Fruit fly (Drosophila melanogaster): ENCODE measurements around the gene CG31415.

The CG31415 gene

DNA sequence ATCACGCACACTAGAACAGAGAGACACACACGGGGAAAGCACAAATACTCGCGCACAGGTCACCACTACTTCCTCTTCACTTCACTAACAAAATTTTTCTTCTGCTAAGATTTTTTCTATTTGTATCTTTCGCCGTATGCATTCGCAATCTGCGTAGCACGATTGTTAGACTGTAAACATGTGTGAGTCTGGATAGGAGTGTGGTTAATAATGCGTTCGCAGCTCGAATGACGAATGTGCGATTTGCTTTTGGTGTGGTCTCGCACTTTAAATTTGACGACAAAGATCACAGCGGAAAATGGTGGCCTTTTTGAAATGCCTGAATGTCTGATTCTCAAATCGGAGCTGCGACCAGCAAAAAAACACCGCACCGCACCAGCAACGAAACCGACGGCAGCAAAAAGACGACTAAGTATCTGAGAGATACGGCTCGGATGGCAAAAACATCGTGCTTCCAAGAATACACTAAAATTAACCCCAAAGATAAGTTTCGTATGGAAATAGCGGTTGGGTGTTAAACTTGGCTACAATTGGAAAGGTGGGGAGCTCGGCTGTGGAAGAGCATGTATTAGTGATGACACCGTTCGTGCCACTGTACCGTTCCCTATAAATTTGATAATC, 38.2 kb upstream of the CG31415 start, which contains the start of gene Unc-115a (continued):
- no peak for TF ChIP-seq CG15269 (tag; optimal IDR thresholded peaks at IDR 0.05)
- no peak for TF ChIP-seq vvl (GFP tag; IDR thresholded peaks at IDR 0.05)
- TF ChIP-seq Hr39 (optimal IDR thresholded peaks at IDR 0.05): no peak
- no peak for TF ChIP-seq fd3F (GFP tag; optimal IDR thresholded peaks at IDR 0.05)
- peak; percentile 30 for TF ChIP-seq lbe (GFP tag; optimal IDR thresholded peaks at IDR 0.05)
- no peak for TF ChIP-seq vnd (GFP tag; IDR thresholded peaks at IDR 0.05; ENCODE audit: partially characterized antibody)
- TF ChIP-seq CG15073 (GFP tag; optimal IDR thresholded peaks at IDR 0.05): no peak
- no peak for TF ChIP-seq CG16779 (GFP tag; IDR thresholded peaks at IDR 0.05)
- TF ChIP-seq knrl (GFP tag; IDR thresholded peaks at IDR 0.05; ENCODE audit: partially characterized antibody): no peak
- TF ChIP-seq pzg (GFP tag; optimal IDR thresholded peaks at IDR 0.05): peak; percentile 97
- peak; percentile 78 for TF ChIP-seq B-H2 (GFP tag; optimal IDR thresholded peaks at IDR 0.05)
- no peak for TF ChIP-seq sima (GFP tag; optimal IDR thresholded peaks at IDR 0.05)
- TF ChIP-seq Dek (tag; optimal IDR thresholded peaks at IDR 0.05): peak; percentile 71
- no peak for TF ChIP-seq row (GFP tag; IDR thresholded peaks at IDR 0.05)
- no peak for TF ChIP-seq CG14441 (GFP tag; IDR thresholded peaks at IDR 0.05)
- TF ChIP-seq Fer2 (tag; optimal IDR thresholded peaks at IDR 0.05): no peak
- no peak for TF ChIP-seq kni (GFP tag; optimal IDR thresholded peaks at IDR 0.05)
- TF ChIP-seq NC2α (GFP tag; optimal IDR thresholded peaks at IDR 0.05): peak; percentile 43
- TF ChIP-seq CG13123 (GFP tag; optimal IDR thresholded peaks at IDR 0.05): no peak
- peak; percentile 41 for TF ChIP-seq Max (GFP tag; optimal IDR thresholded peaks at IDR 0.05)
- no peak for TF ChIP-seq br (optimal IDR thresholded peaks at IDR 0.05)
- TF ChIP-seq CG3726 (GFP tag; IDR thresholded peaks at IDR 0.05): no peak
- TF ChIP-seq CG3838 (GFP tag; optimal IDR thresholded peaks at IDR 0.05): no peak
- TF ChIP-seq E2f1 (GFP tag; IDR thresholded peaks at IDR 0.05): no peak
- TF ChIP-seq Scr (GFP tag; IDR thresholded peaks at IDR 0.05; ENCODE audit: partially characterized antibody): no peak
- TF ChIP-seq BtbVII (GFP tag; optimal IDR thresholded peaks at IDR 0.05): peak; percentile 41
- peak; percentile 20 for TF ChIP-seq shn (GFP tag; optimal IDR thresholded peaks at IDR 0.05)
- peak; percentile 41 for TF ChIP-seq CG13296 (GFP tag; optimal IDR thresholded peaks at IDR 0.05)
- no peak for TF ChIP-seq CG4404 (GFP tag; IDR thresholded peaks at IDR 0.05)
- TF ChIP-seq CG31365 (tag; optimal IDR thresholded peaks at IDR 0.05): peak; percentile 42
- no peak for TF ChIP-seq en (GFP tag; optimal IDR thresholded peaks at IDR 0.05)
- TF ChIP-seq Tbp (GFP tag; optimal IDR thresholded peaks at IDR 0.05): no peak
- no peak for TF ChIP-seq ash1 (GFP tag; optimal IDR thresholded peaks at IDR 0.05)
- TF ChIP-seq Chrac-16 (GFP tag; optimal IDR thresholded peaks at IDR 0.05): no peak
- no peak for TF ChIP-seq CG8281 (tag; optimal IDR thresholded peaks at IDR 0.05)
- TF ChIP-seq CG15011 (GFP tag; optimal IDR thresholded peaks at IDR 0.05): no peak
- TF ChIP-seq CG17359 (tag; optimal IDR thresholded peaks at IDR 0.05): peak; percentile 57
- peak; percentile 38 for TF ChIP-seq Sin3A (optimal IDR thresholded peaks at IDR 0.05)
- no peak for TF ChIP-seq CG1529 (GFP tag; optimal IDR thresholded peaks at IDR 0.05)
- TF ChIP-seq Poxn (GFP tag; IDR thresholded peaks at IDR 0.05): no peak
- no peak for TF ChIP-seq Nf-YA (GFP tag; IDR thresholded peaks at IDR 0.05)
- TF ChIP-seq her (GFP tag; optimal IDR thresholded peaks at IDR 0.05): peak; percentile 60
- TF ChIP-seq MBD-R2 (GFP tag; IDR thresholded peaks at IDR 0.05): no peak
- TF ChIP-seq CG18619 (GFP tag; optimal IDR thresholded peaks at IDR 0.05): no peak
- peak; percentile 38 for TF ChIP-seq PHDP (tag; optimal IDR thresholded peaks at IDR 0.05)
- TF ChIP-seq CG17612 (GFP tag; IDR thresholded peaks at IDR 0.05): no peak
- TF ChIP-seq Atf3 (GFP tag; optimal IDR thresholded peaks at IDR 0.05): peak; percentile 29
- peak; percentile 85 for TF ChIP-seq CG15514 (GFP tag; optimal IDR thresholded peaks at IDR 0.05)
- peak; percentile 48 for TF ChIP-seq Bteb2 (GFP tag; optimal IDR thresholded peaks at IDR 0.05)
- no peak for TF ChIP-seq CG3281 (GFP tag; optimal IDR thresholded peaks at IDR 0.05)
- TF ChIP-seq danr (GFP tag; IDR thresholded peaks at IDR 0.05): no peak
- TF ChIP-seq CG3995 (GFP tag; optimal IDR thresholded peaks at IDR 0.05): peak; percentile 49
